Worm (Caenorhabditis elegans) whole organism, young adult: ENCODE results near the gene nhr-16.

Experiments used
- B0035.1 ChIP-seq: sonication (generic microtip); optimal IDR thresholded peaks from 2 replicates; lab custom pipeline; 2016; ENCODE audit warnings: missing genetic modification characterization, mild to moderate bottlenecking, missing compliant biosample characterization, missing genotype, missing genetic modification reagents
- B0336.3 ChIP-seq: fragments of 200-800 bp; sonication (Bioruptor generic); IDR thresholded peaks from 2 replicates; pipeline ENCODE4 v1.3.6; 2022; ENCODE audit warnings: missing genetic modification characterization, missing compliant biosample characterization
- C06A6.2 ChIP-seq: fragments of 200-800 bp; sonication (Bioruptor generic); conservative IDR thresholded peaks from 2 replicates; pipeline ENCODE4 v1.3.6; 2022; ENCODE audit warnings: missing genetic modification characterization, missing compliant biosample characterization
- C17E4.6 ChIP-seq: fragments of 200-800 bp; sonication (Bioruptor generic); IDR thresholded peaks from 2 replicates; pipeline ENCODE4 v1.3.6; 2022; ENCODE audit warnings: missing genetic modification reagents, missing genetic modification characterization, missing compliant biosample characterization
- D2030.7 ChIP-seq: fragments of 200-800 bp; sonication (Bioruptor generic); IDR thresholded peaks from 2 replicates; pipeline ENCODE4 v1.3.6; 2022; ENCODE audit warnings: missing genetic modification reagents, missing genetic modification characterization, missing compliant biosample characterization
- F33H1.4 ChIP-seq: fragments of 200-800 bp; sonication (Bioruptor generic); IDR thresholded peaks from 2 replicates; pipeline ENCODE4 v1.3.6; 2022; ENCODE audit warnings: missing genetic modification reagents, missing genetic modification characterization, missing compliant biosample characterization
- F49E8.2 ChIP-seq: sonication (generic microtip); optimal IDR thresholded peaks from 3 replicates; lab custom pipeline; 2017; ENCODE audit warnings: missing genetic modification characterization, mild to moderate bottlenecking, missing compliant biosample characterization, antibody characterized with exemption, moderate library complexity; ENCODE audit not compliant: insufficient read depth
- F52B5.7 ChIP-seq: sonication (generic microtip); optimal IDR thresholded peaks from 2 replicates; lab custom pipeline; 2016; ENCODE audit warnings: mild to moderate bottlenecking, missing genetic modification characterization, missing compliant biosample characterization
- F55B11.4 ChIP-seq: sonication (generic microtip); optimal IDR thresholded peaks from 2 replicates; lab custom pipeline; 2016; ENCODE audit warnings: missing compliant biosample characterization, missing genetic modification characterization, borderline replicate concordance; ENCODE audit not compliant: insufficient read depth
- Y53F4B.3 ChIP-seq: fragments of 200-800 bp; sonication (Bioruptor generic); IDR thresholded peaks from 2 replicates; pipeline ENCODE4 v1.3.6; 2022; ENCODE audit warnings: missing genetic modification reagents, missing genetic modification characterization, missing compliant biosample characterization
- Y53G8AR.9 ChIP-seq: fragments of 200-800 bp; sonication (Bioruptor generic); conservative IDR thresholded peaks from 2 replicates; pipeline ENCODE4 v1.3.6; 2022; ENCODE audit warnings: missing genetic modification reagents, missing genetic modification characterization, missing compliant biosample characterization
- Y95B8A.8 ChIP-seq: fragments of 200-800 bp; sonication (Bioruptor generic); IDR thresholded peaks from 2 replicates; pipeline ENCODE4 v1.3.6; 2022; ENCODE audit warnings: missing genetic modification reagents, missing genetic modification characterization, missing compliant biosample characterization
- aptf-2 ChIP-seq: fragments of 200-800 bp; sonication (Bioruptor generic); conservative IDR thresholded peaks from 2 replicates; pipeline ENCODE4 v1.3.6; 2022; ENCODE audit warnings: missing genetic modification reagents, missing genetic modification characterization, missing compliant biosample characterization
- aptf-3 ChIP-seq: fragments of 200-800 bp; sonication (Bioruptor generic); IDR thresholded peaks from 2 replicates; pipeline ENCODE4 v1.3.6; 2022; ENCODE audit warnings: missing genetic modification characterization, missing compliant biosample characterization
- attf-5 ChIP-seq: fragments of 200-800 bp; sonication (Bioruptor generic); optimal IDR thresholded peaks from 2 replicates; lab custom pipeline; 2018; ENCODE audit warnings: mild to moderate bottlenecking, missing genetic modification characterization, missing compliant biosample characterization
- bed-1 ChIP-seq: fragments of 200-800 bp; sonication (Bioruptor generic); IDR thresholded peaks from 2 replicates; pipeline ENCODE4 v1.3.6; 2022; ENCODE audit warnings: missing genetic modification reagents, missing genetic modification characterization, missing compliant biosample characterization
- bed-2 ChIP-seq: fragments of 200-800 bp; sonication (Bioruptor generic); IDR thresholded peaks from 2 replicates; pipeline ENCODE4 v1.3.6; 2022; ENCODE audit warnings: missing genetic modification reagents, missing genetic modification characterization, missing compliant biosample characterization
- cebp-1 ChIP-seq, 2 experiments: fragments of 200-800 bp in 1 of 2; sonication (Bioruptor generic) in 1 of 2; sonication (generic microtip) in 1 of 2; IDR thresholded peaks in 1 of 2; optimal IDR thresholded peaks in 1 of 2; 2 replicates each; pipeline versions ENCODE4 v1.3.6 to Lab custom; 2017 to 2022; ENCODE audit warnings: missing compliant biosample characterization in 2 of 2, missing genetic modification characterization in 2 of 2, mild to moderate bottlenecking in 1 of 2, missing genetic modification reagents in 1 of 2, moderate library complexity in 1 of 2
- ceh-40 ChIP-seq: fragments of 200-800 bp; sonication (Bioruptor generic); IDR thresholded peaks from 2 replicates; pipeline ENCODE4 v1.3.6; 2022; ENCODE audit warnings: missing genetic modification characterization, missing compliant biosample characterization
- ceh-58 ChIP-seq: fragments of 200-800 bp; sonication (Bioruptor generic); IDR thresholded peaks from 2 replicates; pipeline ENCODE4 v1.3.6; 2022; ENCODE audit warnings: missing genetic modification characterization, missing compliant biosample characterization
- chd-7 ChIP-seq: sonication (generic microtip); optimal IDR thresholded peaks from 2 replicates; lab custom pipeline; 2016; ENCODE audit warnings: mild to moderate bottlenecking, missing genetic modification characterization, moderate library complexity, missing compliant biosample characterization
- egrh-3 ChIP-seq: fragments of 200-800 bp; sonication (Bioruptor generic); IDR thresholded peaks from 2 replicates; pipeline ENCODE4 v1.3.6; 2022; ENCODE audit warnings: missing genetic modification reagents, missing genetic modification characterization, missing compliant biosample characterization
- fkh-3 ChIP-seq: sonication (generic microtip); optimal IDR thresholded peaks from 2 replicates; lab custom pipeline; 2016; ENCODE audit warnings: mild to moderate bottlenecking, missing genetic modification characterization, missing compliant biosample characterization
- hlh-26 ChIP-seq: fragments of 200-800 bp; sonication (Bioruptor generic); conservative IDR thresholded peaks from 2 replicates; pipeline ENCODE4 v1.3.6; 2022; ENCODE audit warnings: missing genetic modification reagents, missing genetic modification characterization, missing compliant biosample characterization
- hmg-1.2 ChIP-seq: fragments of 200-800 bp; sonication (Bioruptor generic); IDR thresholded peaks from 2 replicates; pipeline ENCODE4 v1.3.6; 2022; ENCODE audit warnings: missing genetic modification reagents, missing genetic modification characterization, missing compliant biosample characterization
- hrde-1 ChIP-seq: sonication (generic microtip); optimal IDR thresholded peaks from 2 replicates; lab custom pipeline; 2016; ENCODE audit warnings: missing genetic modification characterization, mild to moderate bottlenecking, missing compliant biosample characterization, moderate library complexity, missing genotype, missing genetic modification reagents, borderline replicate concordance
- lin-35 ChIP-seq, 3 experiments: fragments of 150-350 bp in 2 of 3; sonication (generic microtip) in 1 of 3; optimal IDR thresholded peaks; 2 replicates each; lab custom pipeline; 2014 to 2018; ENCODE audit warnings: missing biosample characterization in 3 of 3, missing genetic modification characterization in 3 of 3, missing genetic modification reagents in 3 of 3
- lsl-1 ChIP-seq: fragments of 200-800 bp; sonication (Bioruptor generic); optimal IDR thresholded peaks from 2 replicates; lab custom pipeline; 2018; ENCODE audit warnings: mild to moderate bottlenecking, missing genetic modification characterization, moderate library complexity, missing compliant biosample characterization
- lsy-27 ChIP-seq: sonication (generic microtip); optimal IDR thresholded peaks from 2 replicates; lab custom pipeline; 2017; ENCODE audit warnings: missing genetic modification characterization, mild to moderate bottlenecking, missing compliant biosample characterization, antibody characterized with exemption, missing genotype, borderline replicate concordance; ENCODE audit not compliant: insufficient read depth
- madf-10 ChIP-seq: sonication (generic microtip); optimal IDR thresholded peaks from 2 replicates; lab custom pipeline; 2016; ENCODE audit warnings: mild to moderate bottlenecking, missing genetic modification characterization, missing compliant biosample characterization
- madf-3 ChIP-seq: fragments of 200-800 bp; sonication (Bioruptor generic); IDR thresholded peaks from 2 replicates; pipeline ENCODE4 v1.3.6; 2022; ENCODE audit warnings: missing genetic modification reagents, missing genetic modification characterization, missing compliant biosample characterization
- madf-6 ChIP-seq: fragments of 200-800 bp; sonication (Bioruptor generic); IDR thresholded peaks from 2 replicates; pipeline ENCODE4 v1.3.6; 2022; ENCODE audit warnings: missing genetic modification reagents, missing genetic modification characterization, missing compliant biosample characterization
- nfya-1 ChIP-seq: sonication (generic microtip); optimal IDR thresholded peaks from 2 replicates; lab custom pipeline; 2017; ENCODE audit warnings: antibody characterized with exemption, missing compliant biosample characterization, missing genetic modification characterization, borderline replicate concordance; ENCODE audit not compliant: insufficient read depth
- nhr-120 ChIP-seq: fragments of 200-800 bp; sonication (Bioruptor generic); IDR thresholded peaks from 2 replicates; pipeline ENCODE4 v1.3.6; 2022; ENCODE audit warnings: missing genetic modification characterization, missing compliant biosample characterization
- rcor-1 ChIP-seq: fragments of 200-800 bp; sonication (Bioruptor generic); IDR thresholded peaks from 2 replicates; pipeline ENCODE4 v1.3.6; 2022; ENCODE audit warnings: missing genetic modification reagents, missing genetic modification characterization, missing compliant biosample characterization
- repo-1 ChIP-seq: sonication (generic microtip); optimal IDR thresholded peaks from 2 replicates; lab custom pipeline; 2017; ENCODE audit warnings: mild to moderate bottlenecking, missing genetic modification characterization, missing compliant biosample characterization
- snpc-1.1 ChIP-seq: sonication (generic microtip); optimal IDR thresholded peaks from 2 replicates; lab custom pipeline; 2017; ENCODE audit warnings: missing genetic modification characterization, mild to moderate bottlenecking, missing compliant biosample characterization, antibody characterized with exemption, moderate library complexity, missing genotype, missing genetic modification reagents; ENCODE audit not compliant: insufficient read depth
- sptf-2 ChIP-seq: fragments of 200-800 bp; sonication (Bioruptor generic); optimal IDR thresholded peaks from 2 replicates; lab custom pipeline; 2018; ENCODE audit warnings: mild to moderate bottlenecking, missing genetic modification characterization, missing compliant biosample characterization
- unc-130 ChIP-seq: sonication (generic microtip); optimal IDR thresholded peaks from 2 replicates; lab custom pipeline; 2016; ENCODE audit warnings: missing genetic modification reagents, missing genetic modification characterization, missing compliant biosample characterization
- zim-3 ChIP-seq: sonication (generic microtip); optimal IDR thresholded peaks from 2 replicates; lab custom pipeline; 2017; ENCODE audit warnings: mild to moderate bottlenecking, missing genetic modification characterization, moderate library complexity, missing compliant biosample characterization
- ztf-22 ChIP-seq: fragments of 200-800 bp; sonication (Bioruptor generic); optimal IDR thresholded peaks from 2 replicates; lab custom pipeline; 2018; ENCODE audit warnings: mild to moderate bottlenecking, missing genetic modification characterization, moderate library complexity, missing compliant biosample characterization
- ztf-25 ChIP-seq: fragments of 200-800 bp; sonication (Bioruptor generic); IDR thresholded peaks from 2 replicates; pipeline ENCODE4 v1.3.6; 2022; ENCODE audit warnings: missing genetic modification reagents, missing genetic modification characterization, missing compliant biosample characterization
- ztf-26 ChIP-seq: sonication (generic microtip); optimal IDR thresholded peaks from 2 replicates; lab custom pipeline; 2017; ENCODE audit warnings: missing genetic modification characterization, missing compliant biosample characterization
- ztf-28 ChIP-seq: fragments of 200-800 bp; sonication (Bioruptor generic); IDR thresholded peaks from 2 replicates; pipeline ENCODE4 v1.3.6; 2022; ENCODE audit warnings: missing genetic modification reagents, missing genetic modification characterization, missing compliant biosample characterization
- ztf-3 ChIP-seq: fragments of 200-800 bp; sonication (Bioruptor generic); optimal IDR thresholded peaks from 2 replicates; lab custom pipeline; 2018; ENCODE audit warnings: mild to moderate bottlenecking, missing genetic modification characterization, missing compliant biosample characterization
- ztf-6 ChIP-seq: fragments of 200-800 bp; sonication (Bioruptor generic); IDR thresholded peaks from 2 replicates; pipeline ENCODE4 v1.3.6; 2022; ENCODE audit warnings: missing genetic modification reagents, missing genetic modification characterization, missing compliant biosample characterization

The nhr-16 gene

DNA sequence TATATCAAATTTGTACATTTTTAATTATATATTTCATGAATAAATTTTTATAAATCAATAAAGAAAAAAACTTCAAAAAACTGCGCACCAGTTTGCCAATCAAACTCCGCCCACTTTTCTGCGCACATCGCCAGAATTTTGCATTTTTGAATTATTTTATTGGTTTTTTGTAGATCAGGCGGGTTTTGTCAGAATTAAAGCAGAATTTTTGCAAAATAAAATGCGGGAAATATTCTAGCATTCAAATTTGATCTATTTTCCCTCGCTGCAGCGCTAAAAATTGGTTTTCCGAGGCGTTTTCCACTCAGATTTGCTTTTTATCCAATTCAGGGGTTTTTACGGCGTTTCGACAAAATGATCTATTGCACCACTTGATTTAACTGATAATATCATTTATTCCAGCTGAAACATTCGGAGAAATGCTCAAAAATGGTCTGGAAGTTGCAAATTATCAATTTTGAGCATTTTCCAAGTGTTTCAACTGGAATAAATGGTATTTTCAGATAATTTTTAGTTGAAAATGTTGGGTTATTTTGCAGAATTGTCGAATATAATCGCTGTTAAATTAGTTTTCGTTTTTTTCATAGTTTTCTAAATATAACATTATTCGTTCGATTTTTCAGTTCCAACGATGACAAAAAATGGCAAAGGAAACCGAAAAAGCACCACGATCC lies 32.5 kb downstream of the nhr-16 start, which contains the start of gene W06B4.1 (continued):
- TF ChIP-seq bed-2 (GFP tag; lab: Robert Waterston, UW) (no peak), ztf-25 (GFP tag; lab: Robert Waterston, UW) (no peak), unc-130 (peak; percentile 54), ztf-22 (GFP tag; lab: Kevin White, UChicago) (no peak), F52B5.7 (tag; lab: Kevin White, UChicago) (no peak), ztf-28 (GFP tag; lab: Robert Waterston, UW) (no peak), sptf-2 (GFP tag; lab: Kevin White, UChicago) (no peak), egrh-3 (GFP tag; lab: Robert Waterston, UW) (no peak), D2030.7 (GFP tag; lab: Robert Waterston, UW) (peak; percentile 87), hrde-1 (tag; lab: Kevin White, UChicago) (no peak), ztf-6 (GFP tag; lab: Robert Waterston, UW) (no peak), ceh-40 (GFP tag; lab: Robert Waterston, UW) (no peak), hmg-1.2 (peak; percentile 29; the same call in 1 of the 2 replicates), nhr-120 (GFP tag; lab: Robert Waterston, UW) (no peak), aptf-2 (GFP tag; lab: Robert Waterston, UW) (no peak), Y53F4B.3 (GFP tag; lab: Robert Waterston, UW) (no peak), aptf-3 (GFP tag; lab: Robert Waterston, UW) (no peak), repo-1 (tag; lab: Kevin White, UChicago) (no peak), snpc-1.1 (tag; lab: Kevin White, UChicago) (no peak), attf-5 (GFP tag; lab: Kevin White, UChicago) (no peak), madf-6 (GFP tag; lab: Robert Waterston, UW) (peak; percentile 95), ceh-58 (GFP tag; lab: Robert Waterston, UW) (no peak), hlh-26 (GFP tag; lab: Robert Waterston, UW) (no peak), lin-35 (GFP tag; optimal IDR thresholded peaks at IDR 0.05; lab: Kevin White, UChicago) (peak in 1 of 3 experiments; percentile 50), zim-3 (tag; lab: Kevin White, UChicago) (no peak), fkh-3 (no peak), madf-10 (tag; lab: Kevin White, UChicago) (no peak), ztf-26 (tag; lab: Kevin White, UChicago) (no peak), rcor-1 (peak; percentile 46; the same call in 1 of the 2 replicates), nfya-1 (no peak), lsl-1 (GFP tag; lab: Kevin White, UChicago) (peak; percentile 86), B0336.3 (GFP tag; lab: Robert Waterston, UW) (peak; percentile 25; the same call in 1 of the 2 replicates), F33H1.4 (GFP tag; lab: Robert Waterston, UW) (peak; percentile 76), cebp-1 (GFP tag; IDR thresholded peaks at IDR 0.05; lab: Robert Waterston, UW) (no peak), cebp-1 (tag; optimal IDR thresholded peaks at IDR 0.05; lab: Kevin White, UChicago) (no peak), Y95B8A.8 (GFP tag; lab: Robert Waterston, UW) (0 out of 2 replicates have a peak, but pooled peaks have one; percentile 23), chd-7 (no peak), lsy-27 (tag; lab: Kevin White, UChicago) (no peak), F55B11.4 (tag; lab: Kevin White, UChicago) (no peak), C17E4.6 (GFP tag; lab: Robert Waterston, UW) (0 out of 2 replicates have a peak, but pooled peaks have one; percentile 35), ztf-3 (GFP tag; lab: Kevin White, UChicago) (no peak), Y53G8AR.9 (GFP tag; lab: Robert Waterston, UW) (no peak), bed-1 (GFP tag; lab: Robert Waterston, UW) (no peak), madf-3 (no peak), B0035.1 (no peak), F49E8.2 (tag; lab: Kevin White, UChicago) (peak; percentile 64), C06A6.2 (GFP tag; lab: Robert Waterston, UW) (no peak)
- TF ChIP-seq, all 124 proteins: peak for 27
